Worm (Caenorhabditis elegans) whole organism, L4 larva: ENCODE data around the gene srp-3.
A peak's percentile ranks its signal among the peaks of the same experiment; 100 is the strongest.

ENCODE experiments used
- D1046.2 ChIP-seq: fragments of 200-800 bp; sonication (Bioruptor generic); IDR thresholded peaks from 2 replicates; pipeline ENCODE4 v1.3.6; 2022; ENCODE audit warnings: missing genetic modification characterization, missing compliant biosample characterization
- F10B5.3 ChIP-seq: sonication (generic microtip); optimal IDR thresholded peaks from 2 replicates; lab custom pipeline; 2016; ENCODE audit warnings: mild to moderate bottlenecking, missing genetic modification characterization, missing compliant biosample characterization
- F26F4.8 ChIP-seq: fragments of 200-800 bp; sonication (Bioruptor generic); conservative IDR thresholded peaks from 2 replicates; pipeline ENCODE4 v1.3.6; 2022; ENCODE audit warnings: missing genetic modification characterization, missing compliant biosample characterization
- R02D3.7 ChIP-seq: fragments of 150-350 bp; sonication (generic microtip); optimal IDR thresholded peaks from 3 replicates; lab custom pipeline; 2014; ENCODE audit warnings: missing biosample characterization, missing genetic modification characterization
- T26A8.4 ChIP-seq: fragments of 200-800 bp; sonication (Bioruptor generic); IDR thresholded peaks from 2 replicates; pipeline ENCODE4 v1.3.6; 2022; ENCODE audit warnings: missing genetic modification characterization, missing compliant biosample characterization
- Y48G9A.11 ChIP-seq: fragments of 200-800 bp; sonication (Bioruptor generic); IDR thresholded peaks from 2 replicates; pipeline ENCODE4 v1.3.6; 2022; ENCODE audit warnings: missing genetic modification reagents, missing genetic modification characterization, missing compliant biosample characterization
- Y5F2A.4 ChIP-seq: fragments of 200-800 bp; sonication (Bioruptor generic); optimal IDR thresholded peaks from 2 replicates; lab custom pipeline; 2018; ENCODE audit warnings: mild to moderate bottlenecking, missing genetic modification characterization, missing compliant biosample characterization
- ZK546.5 ChIP-seq, 2 experiments: sonication (generic microtip); optimal IDR thresholded peaks; 2 replicates each; lab custom pipeline; 2017; ENCODE audit warnings: missing biosample characterization in 2 of 2, missing genetic modification characterization in 2 of 2
- aly-2 ChIP-seq: sonication (generic microtip); optimal IDR thresholded peaks from 2 replicates; lab custom pipeline; 2018; ENCODE audit warnings: missing biosample characterization, missing genetic modification characterization
- ama-1 ChIP-seq: fragments of 150-350 bp; optimal IDR thresholded peaks from 2 replicates; lab custom pipeline; 2014; ENCODE audit warnings: inconsistent platforms, mixed read lengths
- arid-1 ChIP-seq: fragments of 200-800 bp; sonication (Bioruptor generic); conservative IDR thresholded peaks from 2 replicates; pipeline ENCODE4 v1.3.6; 2022; ENCODE audit warnings: missing genetic modification reagents, missing genetic modification characterization, missing compliant biosample characterization
- ceh-32 ChIP-seq: sonication (generic microtip); optimal IDR thresholded peaks from 2 replicates; lab custom pipeline; 2016; ENCODE audit warnings: mild to moderate bottlenecking, missing genetic modification characterization, missing compliant biosample characterization; ENCODE audit not compliant: poor library complexity
- ceh-62 ChIP-seq: sonication (generic microtip); optimal IDR thresholded peaks from 2 replicates; lab custom pipeline; 2017; ENCODE audit warnings: missing biosample characterization, missing genetic modification characterization
- ces-1 ChIP-seq: fragments of 150-350 bp; sonication (generic microtip); optimal IDR thresholded peaks from 4 replicates; lab custom pipeline; 2014; ENCODE audit warnings: missing biosample characterization, missing genetic modification reagents, missing genetic modification characterization
- cey-2 ChIP-seq: sonication (generic microtip); optimal IDR thresholded peaks from 3 replicates; lab custom pipeline; 2017; ENCODE audit warnings: missing genetic modification characterization, mild to moderate bottlenecking, missing compliant biosample characterization, antibody characterized with exemption, borderline replicate concordance; ENCODE audit not compliant: insufficient read depth
- dmd-9 ChIP-seq: fragments of 200-800 bp; sonication (Bioruptor generic); IDR thresholded peaks from 2 replicates; pipeline ENCODE4 v1.3.6; 2022; ENCODE audit warnings: missing genetic modification reagents, missing genetic modification characterization, missing compliant biosample characterization
- dve-1 ChIP-seq: sonication (generic microtip); optimal IDR thresholded peaks from 2 replicates; lab custom pipeline; 2017; ENCODE audit warnings: antibody characterized with exemption, mild to moderate bottlenecking, missing genetic modification characterization, missing compliant biosample characterization; ENCODE audit not compliant: insufficient read depth
- gei-8 ChIP-seq: fragments of 200-800 bp; sonication (Bioruptor generic); optimal IDR thresholded peaks from 2 replicates; lab custom pipeline; 2018; ENCODE audit warnings: mild to moderate bottlenecking, missing genetic modification characterization, missing compliant biosample characterization
- hmg-1.1 ChIP-seq: fragments of 200-800 bp; sonication (Bioruptor generic); IDR thresholded peaks from 2 replicates; pipeline ENCODE4 v1.3.6; 2022; ENCODE audit warnings: missing genetic modification reagents, missing genetic modification characterization, missing compliant biosample characterization
- lin-1 ChIP-seq: fragments of 200-800 bp; sonication (Bioruptor generic); IDR thresholded peaks from 2 replicates; pipeline ENCODE4 v1.3.6; 2022; ENCODE audit warnings: missing genetic modification reagents, missing genetic modification characterization, missing compliant biosample characterization
- lin-13 ChIP-seq: fragments of 150-350 bp; optimal IDR thresholded peaks from 2 replicates; lab custom pipeline; 2014; ENCODE audit warnings: missing biosample characterization, missing genetic modification reagents, missing genetic modification characterization
- lin-15B ChIP-seq: fragments of 150-350 bp; sonication (generic microtip); optimal IDR thresholded peaks from 3 replicates; lab custom pipeline; 2014; ENCODE audit warnings: missing biosample characterization, missing genetic modification characterization
- lin-38 ChIP-seq: fragments of 200-800 bp; sonication (Bioruptor generic); IDR thresholded peaks from 2 replicates; pipeline ENCODE4 v1.3.6; 2022; ENCODE audit warnings: missing genetic modification reagents, missing genetic modification characterization, missing compliant biosample characterization
- lsy-2 ChIP-seq, 2 experiments: fragments of 150-350 bp in 1 of 2; sonication (generic microtip) in 1 of 2; optimal IDR thresholded peaks; 2 replicates each; lab custom pipeline; 2014 to 2017; ENCODE audit warnings: missing biosample characterization in 2 of 2, missing genetic modification characterization in 2 of 2
- mdl-1 ChIP-seq, 2 experiments: fragments of 150-350 bp in 1 of 2; sonication (generic microtip) in 1 of 2; optimal IDR thresholded peaks; 2 replicates each; lab custom pipeline; 2014 to 2017; ENCODE audit warnings: missing biosample characterization in 2 of 2, missing genetic modification characterization in 2 of 2
- mep-1 ChIP-seq: fragments of 150-350 bp; sonication (generic microtip); optimal IDR thresholded peaks from 3 replicates; lab custom pipeline; 2014; ENCODE audit warnings: missing biosample characterization, missing genetic modification characterization
- mxl-2 ChIP-seq: fragments of 200-800 bp; sonication (Bioruptor generic); conservative IDR thresholded peaks from 2 replicates; pipeline ENCODE4 v1.3.6; 2022; ENCODE audit warnings: missing genetic modification reagents, missing genetic modification characterization, missing compliant biosample characterization
- nhr-102 ChIP-seq: sonication (generic microtip); optimal IDR thresholded peaks from 2 replicates; lab custom pipeline; 2016; ENCODE audit warnings: mild to moderate bottlenecking, missing genetic modification characterization, moderate library complexity, missing compliant biosample characterization
- nhr-11 ChIP-seq: fragments of 150-350 bp; optimal IDR thresholded peaks from 2 replicates; lab custom pipeline; 2014; ENCODE audit warnings: missing biosample characterization, missing genetic modification characterization
- nhr-25 ChIP-seq: sonication (generic microtip); optimal IDR thresholded peaks from 2 replicates; lab custom pipeline; 2017; ENCODE audit warnings: missing genetic modification characterization, mild to moderate bottlenecking, missing compliant biosample characterization, antibody characterized with exemption, moderate library complexity, borderline replicate concordance; ENCODE audit not compliant: insufficient read depth
- nhr-28 ChIP-seq: fragments of 150-350 bp; optimal IDR thresholded peaks from 2 replicates; lab custom pipeline; 2014; ENCODE audit warnings: missing biosample characterization, missing genetic modification characterization
- nhr-41 ChIP-seq: fragments of 200-800 bp; sonication (Bioruptor generic); IDR thresholded peaks from 2 replicates; pipeline ENCODE4 v1.3.6; 2022; ENCODE audit warnings: missing genetic modification reagents, missing genetic modification characterization, missing compliant biosample characterization
- nhr-48 ChIP-seq: sonication (generic microtip); optimal IDR thresholded peaks from 2 replicates; lab custom pipeline; 2016; ENCODE audit warnings: mild to moderate bottlenecking, missing genetic modification characterization, missing compliant biosample characterization
- nhr-77 ChIP-seq: fragments of 150-350 bp; optimal IDR thresholded peaks from 2 replicates; lab custom pipeline; 2014; ENCODE audit warnings: missing biosample characterization, missing genetic modification characterization
- php-3 ChIP-seq: fragments of 200-800 bp; sonication (Bioruptor generic); IDR thresholded peaks from 2 replicates; pipeline ENCODE4 v1.3.6; 2022; ENCODE audit warnings: missing genetic modification reagents, missing genetic modification characterization, missing compliant biosample characterization
- pqm-1 ChIP-seq: sonication (generic microtip); optimal IDR thresholded peaks from 2 replicates; lab custom pipeline; 2017; ENCODE audit warnings: missing biosample characterization, missing genetic modification characterization
- set-16 ChIP-seq: fragments of 200-800 bp; sonication (Bioruptor generic); IDR thresholded peaks from 2 replicates; pipeline ENCODE4 v1.3.6; 2022; ENCODE audit warnings: missing genetic modification reagents, missing genetic modification characterization, missing compliant biosample characterization
- skn-1 ChIP-seq: fragments of 150-350 bp; optimal IDR thresholded peaks from 2 replicates; lab custom pipeline; 2014; ENCODE audit warnings: missing biosample characterization, missing genetic modification characterization
- snpc-1.2 ChIP-seq: fragments of 200-800 bp; sonication (Bioruptor generic); IDR thresholded peaks from 2 replicates; pipeline ENCODE4 v1.3.6; 2022; ENCODE audit warnings: missing genetic modification reagents, missing genetic modification characterization, missing compliant biosample characterization
- snpc-4 ChIP-seq: fragments of 150-350 bp; optimal IDR thresholded peaks from 2 replicates; lab custom pipeline; 2014; ENCODE audit warnings: missing biosample characterization, missing genetic modification characterization
- spr-1 ChIP-seq: sonication (generic microtip); optimal IDR thresholded peaks from 2 replicates; lab custom pipeline; 2016; ENCODE audit warnings: mild to moderate bottlenecking, missing genetic modification characterization, missing compliant biosample characterization
- tra-1 ChIP-seq: fragments of 200-800 bp; sonication (Bioruptor generic); IDR thresholded peaks from 2 replicates; pipeline ENCODE4 v1.3.6; 2022; ENCODE audit warnings: missing genetic modification reagents, missing genetic modification characterization, missing compliant biosample characterization
- unc-130 ChIP-seq: sonication (generic microtip); optimal IDR thresholded peaks from 2 replicates; lab custom pipeline; 2016; ENCODE audit warnings: missing genetic modification reagents, missing genetic modification characterization, missing compliant biosample characterization
- unc-39 ChIP-seq: sonication (generic microtip); optimal IDR thresholded peaks from 2 replicates; lab custom pipeline; 2017; ENCODE audit warnings: missing biosample characterization, missing genetic modification characterization
- zag-1 ChIP-seq: fragments of 150-350 bp; optimal IDR thresholded peaks from 2 replicates; lab custom pipeline; 2014; ENCODE audit warnings: missing biosample characterization, missing genetic modification characterization
- zfp-2 ChIP-seq: sonication (generic microtip); optimal IDR thresholded peaks from 2 replicates; lab custom pipeline; 2016; ENCODE audit warnings: mild to moderate bottlenecking, missing genetic modification characterization, missing compliant biosample characterization

Gene srp-3

DNA sequence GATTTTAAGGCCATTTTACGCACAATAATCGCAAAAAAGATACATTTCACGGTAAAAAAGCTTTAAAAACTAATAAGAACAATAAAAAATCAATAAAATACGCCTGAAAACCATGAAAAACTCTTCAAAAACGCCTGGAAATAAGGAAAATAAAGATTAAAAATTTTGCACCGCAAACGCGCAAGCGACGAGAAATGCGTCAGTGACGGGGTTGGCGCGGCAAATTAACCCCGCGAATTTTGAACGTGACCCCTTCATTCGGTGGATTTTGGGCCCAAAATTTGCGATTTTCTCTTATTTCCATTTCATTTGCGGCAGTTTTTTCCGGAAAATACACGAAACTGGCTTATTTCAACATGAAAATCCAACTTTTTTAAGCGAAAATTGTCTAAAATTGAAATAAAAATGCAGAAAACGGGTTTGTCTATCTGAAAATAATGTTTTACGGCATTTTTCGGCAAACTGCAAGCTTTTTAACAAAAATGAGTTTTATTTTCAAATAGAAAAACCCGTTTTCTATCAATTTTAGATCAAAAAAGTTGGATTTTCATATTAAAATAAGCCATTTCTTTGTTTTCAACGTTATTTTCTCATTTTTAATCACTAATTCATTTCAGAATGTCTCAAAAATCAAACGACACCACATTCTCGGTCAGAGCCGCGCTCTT, 39.9 kb upstream of the srp-3 start, which contains the start of gene knl-3 (continued):
- TF ChIP-seq nhr-41 (GFP tag; lab: Robert Waterston, UW), result no peak
- TF ChIP-seq tra-1 (GFP tag; lab: Robert Waterston, UW), result peak; percentile 54; the same call in 1 of the 2 replicates
- TF ChIP-seq nhr-28 (tag; lab: Kevin White, UChicago), result peak; percentile 66
- peak; percentile 44 for TF ChIP-seq snpc-4 (tag; lab: Kevin White, UChicago)
- no peak for TF ChIP-seq ces-1 (GFP tag; lab: Kevin White, UChicago)
- TF ChIP-seq zag-1 (tag; lab: Kevin White, UChicago), result no peak
- TF ChIP-seq nhr-77 (tag; lab: Kevin White, UChicago), result peak; percentile 85
- peak; percentile 72 for TF ChIP-seq D1046.2 (GFP tag; lab: Robert Waterston, UW)
- TF ChIP-seq T26A8.4 (GFP tag; lab: Robert Waterston, UW), result peak; percentile 93
- TF ChIP-seq php-3, result peak; percentile 68
- TF ChIP-seq spr-1 (tag; lab: Kevin White, UChicago), result peak; percentile 75
- TF ChIP-seq lin-1 (GFP tag; lab: Robert Waterston, UW), result peak; percentile 55; the same call in 1 of the 2 replicates
- peak; percentile 40 for TF ChIP-seq zfp-2 (tag; lab: Kevin White, UChicago)

DNA sequence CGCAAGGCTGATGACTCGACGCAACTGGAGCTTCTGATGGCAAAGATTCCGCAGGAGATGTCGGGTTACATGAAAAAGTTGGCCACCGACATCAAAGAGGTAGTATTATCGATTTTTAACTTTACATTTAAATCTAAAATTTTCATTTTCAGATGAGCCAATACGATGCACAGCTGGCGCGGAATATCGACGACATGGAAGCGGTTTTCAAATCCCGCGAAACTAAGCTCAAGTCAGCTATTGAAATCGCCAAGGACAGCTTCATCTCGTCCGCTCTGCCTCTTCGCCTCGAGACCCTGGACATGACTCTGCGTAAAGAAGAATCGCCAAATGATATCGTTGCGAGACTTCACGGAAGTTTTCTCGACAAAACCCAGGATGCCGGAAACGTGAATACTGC, 39.0 kb upstream of the srp-3 start, which contains the start of gene T10B5.3:
TSS of gene T10B5.3 (minus strand) at position 101 of the 400 bp plus-strand sequence.
- no peak for TF ChIP-seq R02D3.7 (tag; lab: Kevin White, UChicago)
- no peak for TF ChIP-seq skn-1 (tag; lab: Kevin White, UChicago)
- TF ChIP-seq zfp-2 (tag; lab: Kevin White, UChicago), result no peak
- no peak for TF ChIP-seq set-16 (GFP tag; lab: Robert Waterston, UW)
- no peak for TF ChIP-seq ceh-62 (tag; lab: Kevin White, UChicago)
- TF ChIP-seq nhr-25 (tag; lab: Kevin White, UChicago), result no peak
- no peak for TF ChIP-seq unc-130 (GFP tag; lab: Kevin White, UChicago)
- no peak for TF ChIP-seq F10B5.3
- no peak for TF ChIP-seq gei-8 (GFP tag; lab: Kevin White, UChicago)
- no peak for TF ChIP-seq arid-1

DNA sequence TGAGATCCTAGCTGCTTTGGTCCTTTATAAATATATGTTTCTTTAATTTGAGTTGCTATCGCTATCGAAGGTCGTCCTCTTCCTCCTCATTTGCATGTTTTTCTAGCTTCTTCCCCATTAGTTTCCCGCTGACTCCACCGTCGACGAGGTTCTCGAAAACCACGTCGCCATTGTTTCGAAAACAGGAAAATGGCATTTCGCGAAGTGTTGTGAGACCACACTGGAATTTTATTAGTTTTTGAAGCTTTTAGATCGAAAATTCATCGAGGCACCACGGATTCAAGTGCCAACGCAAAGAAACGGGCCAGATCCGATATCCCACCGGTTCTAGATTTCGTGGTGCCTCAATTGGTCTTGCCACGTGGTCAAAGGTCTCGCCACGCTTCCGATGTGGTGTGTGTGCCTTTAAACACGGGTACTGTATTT, 38.1 kb upstream of the srp-3 start:
- TF ChIP-seq nhr-48 (tag; lab: Kevin White, UChicago) (no peak), unc-39 (tag; lab: Kevin White, UChicago) (no peak), nhr-11 (tag; lab: Kevin White, UChicago) (no peak), pqm-1 (tag; lab: Kevin White, UChicago) (no peak), ZK546.5 (tag; optimal IDR thresholded peaks at IDR 0.05; lab: Kevin White, UChicago) (no peak), mxl-2 (no peak), nhr-28 (tag; lab: Kevin White, UChicago) (no peak), lin-13 (no peak), hmg-1.1 (GFP tag; lab: Robert Waterston, UW) (no peak), mdl-1 (tag; optimal IDR thresholded peaks at IDR 0.05; lab: Kevin White, UChicago) (no peak), aly-2 (no peak), Y48G9A.11 (GFP tag; lab: Robert Waterston, UW) (peak; percentile 41; the same call in 1 of the 2 replicates), R02D3.7 (tag; lab: Kevin White, UChicago) (no peak), lin-15B (tag; lab: Kevin White, UChicago) (no peak), mep-1 (tag; lab: Kevin White, UChicago) (no peak), cey-2 (tag; lab: Kevin White, UChicago) (no peak), nhr-41 (GFP tag; lab: Robert Waterston, UW) (no peak), dve-1 (tag; lab: Kevin White, UChicago) (no peak), ama-1 (lab: Kevin White, UChicago) (no peak), lsy-2 (tag; optimal IDR thresholded peaks at IDR 0.05; lab: Kevin White, UChicago) (no peak), ceh-62 (tag; lab: Kevin White, UChicago) (no peak), snpc-1.2 (GFP tag; lab: Robert Waterston, UW) (no peak), ceh-32 (no peak), tra-1 (GFP tag; lab: Robert Waterston, UW) (no peak), nhr-102 (tag; lab: Kevin White, UChicago) (no peak), F26F4.8 (no peak), nhr-77 (tag; lab: Kevin White, UChicago) (no peak), lin-38 (GFP tag; lab: Robert Waterston, UW) (peak; percentile 67), Y5F2A.4 (no peak), dmd-9 (no peak)
